Worm (Caenorhabditis elegans) whole organism, mixed stage, embryonic: ENCODE data around the gene hpa-1.

Source experiments
- bed-3 ChIP-seq: fragments of 200-800 bp; sonication (Bioruptor generic); optimal IDR thresholded peaks from 3 replicates; lab custom pipeline; 2018; ENCODE audit warnings: mild to moderate bottlenecking, missing genetic modification characterization, moderate library complexity, missing compliant biosample characterization
- ceh-39 ChIP-seq: fragments of 150-350 bp; optimal IDR thresholded peaks from 2 replicates; lab custom pipeline; 2014; ENCODE audit warnings: missing biosample characterization, missing genetic modification characterization
- ces-1 ChIP-seq: fragments of 150-350 bp; optimal IDR thresholded peaks from 2 replicates; lab custom pipeline; 2014; ENCODE audit warnings: missing biosample characterization, missing genetic modification reagents, missing genetic modification characterization
- elt-1 ChIP-seq: sonication (generic microtip); optimal IDR thresholded peaks from 2 replicates; lab custom pipeline; 2017; ENCODE audit warnings: missing genetic modification characterization, mild to moderate bottlenecking, missing compliant biosample characterization, antibody characterized with exemption, moderate library complexity, borderline replicate concordance; ENCODE audit not compliant: insufficient read depth
- mls-2 ChIP-seq: sonication (generic microtip); optimal IDR thresholded peaks from 2 replicates; lab custom pipeline; 2016; ENCODE audit warnings: mild to moderate bottlenecking, missing genetic modification characterization, moderate library complexity, missing compliant biosample characterization
- pha-4 ChIP-seq: fragments of 150-350 bp; optimal IDR thresholded peaks from 2 replicates; lab custom pipeline; 2018; ENCODE audit warnings: missing biosample characterization, missing genetic modification reagents, missing genetic modification characterization
- snpc-4 ChIP-seq: fragments of 150-350 bp; optimal IDR thresholded peaks from 2 replicates; lab custom pipeline; 2014; ENCODE audit warnings: missing biosample characterization, missing genetic modification characterization
- sptf-1 ChIP-seq: sonication (generic microtip); optimal IDR thresholded peaks from 2 replicates; lab custom pipeline; 2017; ENCODE audit warnings: mild to moderate bottlenecking, missing genetic modification characterization, moderate library complexity, missing compliant biosample characterization
- tbx-8 ChIP-seq: fragments of 200-800 bp; sonication (Bioruptor generic); optimal IDR thresholded peaks from 2 replicates; lab custom pipeline; 2018; ENCODE audit warnings: mild to moderate bottlenecking, missing genetic modification characterization, moderate library complexity, missing compliant biosample characterization
- unc-62 ChIP-seq: fragments of 150-350 bp; optimal IDR thresholded peaks from 2 replicates; lab custom pipeline; 2014; ENCODE audit warnings: missing biosample characterization, missing genetic modification reagents, missing genetic modification characterization
- ztf-11 ChIP-seq: fragments of 150-350 bp; optimal IDR thresholded peaks from 2 replicates; lab custom pipeline; 2014; ENCODE audit warnings: missing biosample characterization, missing genetic modification characterization

DNA sequence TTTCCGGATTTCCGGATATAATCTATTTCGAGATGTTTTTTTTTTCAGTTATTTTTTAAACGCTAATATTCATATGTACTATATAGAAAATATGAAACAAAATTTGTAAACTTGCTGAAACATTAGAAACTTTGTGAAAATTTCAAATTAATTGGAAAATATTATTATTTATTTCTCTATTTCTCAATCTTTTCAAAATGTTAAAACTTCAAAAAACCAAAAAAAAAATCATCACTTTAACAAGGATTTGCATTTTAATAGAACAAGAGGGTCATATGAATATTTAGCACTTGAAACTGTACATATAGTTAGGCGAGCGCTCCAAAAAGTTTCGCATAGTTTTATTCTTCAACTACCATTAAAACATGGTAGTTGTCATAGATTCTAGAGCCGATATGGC lies 36.2 kb downstream of the hpa-1 start, which contains the start of gene Y7A9A.1:
- TF ChIP-seq elt-1 (no peak), ces-1 (no peak), bed-3 (no peak), unc-62 (no peak), tbx-8 (GFP tag; lab: Kevin White, UChicago) (no peak), ztf-11 (no peak), mls-2 (tag; lab: Kevin White, UChicago) (no peak), ceh-39 (tag; lab: Kevin White, UChicago) (no peak), sptf-1 (no peak), pha-4 (tag; lab: Kevin White, UChicago) (no peak), snpc-4 (no peak)
